Worm (Caenorhabditis elegans) whole organism, L1 larva: ENCODE data around the gene bath-23.

Source experiments
- C34B4.2 ChIP-seq: sonication (generic microtip); optimal IDR thresholded peaks from 2 replicates; lab custom pipeline; 2017; ENCODE audit warnings: mild to moderate bottlenecking, missing genetic modification characterization, missing compliant biosample characterization
- blmp-1 ChIP-seq: fragments of 150-350 bp; optimal IDR thresholded peaks from 2 replicates; lab custom pipeline; 2014; ENCODE audit warnings: missing biosample characterization, missing genetic modification characterization
- ceh-63 ChIP-seq: fragments of 200-800 bp; sonication (Bioruptor generic); optimal IDR thresholded peaks from 2 replicates; lab custom pipeline; 2018; ENCODE audit warnings: mild to moderate bottlenecking, missing genetic modification characterization, missing compliant biosample characterization
- ceh-8 ChIP-seq: fragments of 200-800 bp; sonication (Bioruptor generic); optimal IDR thresholded peaks from 2 replicates; lab custom pipeline; 2018; ENCODE audit warnings: mild to moderate bottlenecking, missing genetic modification characterization, moderate library complexity, missing compliant biosample characterization
- ceh-90 ChIP-seq: sonication (generic microtip); optimal IDR thresholded peaks from 2 replicates; lab custom pipeline; 2016; ENCODE audit warnings: missing genetic modification characterization, missing compliant biosample characterization
- dpl-1 ChIP-seq, 3 experiments: fragments of 150-350 bp in 2 of 3; sonication (generic microtip) in 1 of 3; optimal IDR thresholded peaks; 2 replicates each; lab custom pipeline; 2014 to 2017; ENCODE audit warnings: missing biosample characterization in 3 of 3, missing genetic modification characterization in 3 of 3, missing genetic modification reagents in 3 of 3
- efl-1 ChIP-seq, 4 experiments: fragments of 150-350 bp; optimal IDR thresholded peaks in 3 of 4; peaks in 1 of 4; 1 replicate in 1 of 4; 2 replicates in 3 of 4; lab custom pipeline; 2014; ENCODE audit warnings: missing biosample characterization in 2 of 4, missing genetic modification characterization in 2 of 4, missing genetic modification reagents in 2 of 4
- efl-3 ChIP-seq: fragments of 200-800 bp; sonication (Bioruptor generic); optimal IDR thresholded peaks from 2 replicates; lab custom pipeline; 2018; ENCODE audit warnings: mild to moderate bottlenecking, missing genetic modification characterization, missing compliant biosample characterization
- elt-3 ChIP-seq, 6 experiments: fragments of 150-350 bp in 1 of 6; sonication (generic microtip); optimal IDR thresholded peaks; 2 replicates each; lab custom pipeline; 2017 to 2018; ENCODE audit warnings: missing biosample characterization in 6 of 6, missing genetic modification characterization in 6 of 6, inconsistent platforms in 1 of 6
- ets-5 ChIP-seq: fragments of 200-800 bp; sonication (Bioruptor generic); IDR thresholded peaks from 2 replicates; pipeline ENCODE4 v1.3.6; 2022; ENCODE audit warnings: missing genetic modification characterization, missing compliant biosample characterization
- fkh-10 ChIP-seq: sonication (generic microtip); optimal IDR thresholded peaks from 2 replicates; lab custom pipeline; 2017; ENCODE audit warnings: missing biosample characterization, missing genetic modification reagents, missing genetic modification characterization
- fos-1 ChIP-seq: fragments of 150-350 bp; optimal IDR thresholded peaks from 2 replicates; lab custom pipeline; 2014; ENCODE audit warnings: missing biosample characterization, missing genetic modification characterization
- hpl-2 ChIP-seq: fragments of 150-350 bp; optimal IDR thresholded peaks from 2 replicates; lab custom pipeline; 2014; ENCODE audit warnings: missing biosample characterization, missing genetic modification reagents, missing genetic modification characterization
- lin-14 ChIP-seq: fragments of 200-800 bp; sonication (Bioruptor generic); optimal IDR thresholded peaks from 2 replicates; lab custom pipeline; 2018; ENCODE audit warnings: mild to moderate bottlenecking, missing genetic modification characterization, moderate library complexity, missing compliant biosample characterization
- lin-39 ChIP-seq: fragments of 150-350 bp; optimal IDR thresholded peaks from 2 replicates; lab custom pipeline; 2014; ENCODE audit warnings: missing biosample characterization, missing genetic modification reagents, missing genetic modification characterization
- mdl-1 ChIP-seq, 2 experiments: fragments of 150-350 bp; optimal IDR thresholded peaks; 2 replicates each; lab custom pipeline; 2014 to 2017; ENCODE audit warnings: missing biosample characterization in 2 of 2, missing genetic modification characterization in 2 of 2, inconsistent platforms in 1 of 2
- mep-1 ChIP-seq: fragments of 150-350 bp; optimal IDR thresholded peaks from 2 replicates; lab custom pipeline; 2014; ENCODE audit warnings: missing biosample characterization, missing genetic modification characterization
- nhr-19 ChIP-seq: fragments of 200-800 bp; sonication (Bioruptor generic); conservative IDR thresholded peaks from 2 replicates; pipeline ENCODE4 v1.3.6; 2022; ENCODE audit warnings: missing genetic modification characterization, missing compliant biosample characterization
- nhr-28 ChIP-seq: fragments of 150-350 bp; optimal IDR thresholded peaks from 2 replicates; lab custom pipeline; 2014; ENCODE audit warnings: missing biosample characterization, missing genetic modification characterization
- nhr-47 ChIP-seq: sonication (generic microtip); optimal IDR thresholded peaks from 2 replicates; lab custom pipeline; 2016; ENCODE audit warnings: mild to moderate bottlenecking, missing genetic modification characterization, moderate library complexity, missing compliant biosample characterization
- nhr-84 ChIP-seq: sonication (generic microtip); optimal IDR thresholded peaks from 2 replicates; lab custom pipeline; 2017; ENCODE audit warnings: missing biosample characterization, missing genetic modification characterization
- pax-3 ChIP-seq: fragments of 200-800 bp; sonication (Bioruptor generic); optimal IDR thresholded peaks from 2 replicates; lab custom pipeline; 2018; ENCODE audit warnings: mild to moderate bottlenecking, missing genetic modification characterization, moderate library complexity, missing compliant biosample characterization
- snu-23 ChIP-seq: sonication (generic microtip); optimal IDR thresholded peaks from 2 replicates; lab custom pipeline; 2016; ENCODE audit warnings: missing genetic modification characterization, missing compliant biosample characterization
- tbx-2 ChIP-seq: sonication (generic microtip); optimal IDR thresholded peaks from 2 replicates; lab custom pipeline; 2016; ENCODE audit warnings: missing genetic modification characterization, missing compliant biosample characterization
- vab-15 ChIP-seq: sonication (generic microtip); optimal IDR thresholded peaks from 2 replicates; lab custom pipeline; 2017; ENCODE audit warnings: missing genotype, mild to moderate bottlenecking, missing genetic modification characterization, missing compliant biosample characterization

The bath-23 gene

DNA sequence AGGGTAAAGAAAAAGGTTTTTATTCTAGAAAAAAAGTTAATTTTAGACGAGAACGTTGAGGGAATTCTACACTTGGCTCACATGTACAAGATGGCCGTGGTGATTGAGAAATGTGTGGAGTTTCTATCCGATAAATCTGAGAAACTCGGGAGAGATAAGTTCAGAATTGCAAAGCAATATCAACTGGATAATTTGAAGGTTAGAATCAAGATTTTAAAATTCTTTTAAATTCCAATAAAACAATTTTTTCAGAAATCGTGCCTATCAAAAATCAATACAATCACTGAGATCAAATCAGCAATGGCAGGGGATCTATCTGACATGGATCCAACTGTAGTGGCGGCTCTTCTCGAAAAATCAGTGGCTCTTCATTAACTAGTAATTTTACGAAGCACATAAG, 7.2 kb downstream of the bath-23 start, which contains the start of gene Y49F6C.2:
Gene Y49F6C.2, plus strand, starts transcription at position 301 of the 400 bp plus-strand sequence.
- TF ChIP-seq hpl-2 (GFP tag; lab: Kevin White, UChicago) (no peak), mep-1 (no peak), C34B4.2 (no peak), nhr-47 (tag; lab: Kevin White, UChicago) (no peak), nhr-19 (GFP tag; lab: Robert Waterston, UW) (no peak), ets-5 (GFP tag; lab: Robert Waterston, UW) (no peak), ceh-8 (GFP tag; lab: Kevin White, UChicago) (no peak), fos-1 (tag; lab: Kevin White, UChicago) (no peak)

- TF ChIP-seq elt-3 (tag; optimal IDR thresholded peaks at IDR 0.05; lab: Kevin White, UChicago) = no peak
- TF ChIP-seq, all 84 proteins: peak for 0
These were observed 10.4 kb downstream of the bath-23 start, which contains the start of gene T06D4.1 for ce11 chrII:3381510-3381909. T06D4.1 (plus strand) TSS chrII:3381830.

DNA sequence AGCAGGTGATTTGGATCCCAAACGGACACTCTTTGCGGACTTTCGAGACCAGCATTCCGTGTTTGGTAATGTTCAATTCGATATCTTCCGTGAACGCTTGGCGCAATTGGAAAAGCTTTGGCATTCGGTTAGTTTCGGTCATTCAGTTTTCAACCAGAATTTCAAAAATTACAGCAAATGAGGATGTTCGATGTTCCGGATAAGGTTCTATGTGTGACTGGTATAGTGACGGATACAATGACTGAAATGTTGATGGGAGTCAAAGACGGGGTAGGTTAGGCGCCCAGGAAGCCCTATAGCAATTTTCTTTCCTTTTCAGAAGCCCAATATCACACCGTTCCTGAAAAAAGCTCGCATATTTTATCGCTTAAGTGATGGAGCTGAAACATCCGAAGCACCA, 12.0 kb downstream of the bath-23 start:
- TF ChIP-seq vab-15 (tag; lab: Kevin White, UChicago) (no peak), nhr-84 (tag; lab: Kevin White, UChicago) (no peak), lin-14 (GFP tag; lab: Kevin White, UChicago) (no peak)

ce11 chrII:3385736-3386135, 14.6 kb downstream of the bath-23 start, which contains the start of gene T06D4.2:
T06D4.2 (minus strand) TSS chrII:3385905.
- no peak for TF ChIP-seq dpl-1 (GFP tag; optimal IDR thresholded peaks at IDR 0.05; lab: Kevin White, UChicago)
- TF ChIP-seq ceh-63 = no peak
- TF ChIP-seq pax-3 (tag; lab: Kevin White, UChicago) = no peak
- TF ChIP-seq hpl-2 (GFP tag; lab: Kevin White, UChicago) = no peak
- TF ChIP-seq, all 84 proteins: peak for 0

- TF ChIP-seq tbx-2 (no peak), blmp-1 (tag; lab: Kevin White, UChicago) (no peak), ceh-90 (tag; lab: Kevin White, UChicago) (no peak), snu-23 (no peak)
These were observed 16.4 kb downstream of the bath-23 start, which contains the start of gene T06D4.6 for ce11 chrII:3387503-3387902. T06D4.6 (minus strand) TSS chrII:3387603.

- TF ChIP-seq nhr-84 (tag; lab: Kevin White, UChicago) (no peak), tbx-2 (no peak), fkh-10 (GFP tag; lab: Kevin White, UChicago) (no peak), mdl-1 (tag; optimal IDR thresholded peaks at IDR 0.05; lab: Kevin White, UChicago) (no peak)
These were observed 24.4 kb downstream of the bath-23 start, which contains the start of gene nep-20 for ce11 chrII:3395484-3395883. nep-20 (minus strand) TSS chrII:3395584.

DNA sequence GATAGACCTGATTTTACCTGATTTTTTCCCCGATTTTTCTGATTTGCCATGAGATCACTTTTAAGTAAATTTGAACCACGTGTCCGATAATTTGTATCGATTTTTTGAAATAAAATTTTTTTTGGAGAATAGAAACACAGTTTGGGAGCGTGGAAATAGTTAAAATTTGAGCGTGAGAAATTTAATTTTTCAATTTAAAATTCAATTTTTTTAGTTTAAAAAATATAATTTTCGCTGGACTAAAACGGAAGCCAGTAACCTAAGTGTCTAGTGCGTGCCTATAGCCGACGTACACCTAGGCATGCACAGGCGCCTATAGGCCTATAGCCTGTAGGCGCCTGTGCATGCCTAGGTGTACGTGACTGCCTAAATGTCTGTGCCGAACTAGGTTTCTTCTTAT, 28.1 kb downstream of the bath-23 start, which contains the start of gene nep-9:
Gene nep-9, minus strand, starts transcription at position 101 of the 400 bp plus-strand sequence.
- TF ChIP-seq pax-3 (tag; lab: Kevin White, UChicago) (no peak), nhr-28 (no peak), efl-3 (GFP tag; lab: Kevin White, UChicago) (no peak), lin-39 (tag; lab: Kevin White, UChicago) (no peak), vab-15 (tag; lab: Kevin White, UChicago) (no peak), mep-1 (no peak)

DNA sequence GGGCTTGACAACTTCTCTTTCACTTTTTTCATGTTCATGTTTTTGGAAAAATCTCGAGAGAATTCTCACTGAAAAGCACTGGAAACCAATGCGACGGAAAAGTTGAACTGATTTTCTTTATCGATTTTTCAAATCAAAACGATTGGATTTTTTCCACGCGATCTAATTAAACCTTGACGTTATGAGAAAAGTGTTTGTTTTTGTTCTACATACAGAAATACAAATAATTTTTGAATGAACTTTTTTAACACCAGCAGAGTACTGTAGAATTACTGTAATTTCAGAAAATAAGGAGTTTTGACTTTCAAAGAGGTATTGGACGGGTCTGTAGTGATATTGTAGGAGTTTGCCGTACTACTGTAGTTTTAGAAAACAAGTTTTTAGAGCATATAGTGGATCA, 31.7 kb downstream of the bath-23 start, which contains the start of gene nep-10:
Gene nep-10, minus strand, starts transcription at position 101 of the 400 bp plus-strand sequence.
- TF ChIP-seq efl-1 (optimal IDR thresholded peaks at IDR 0.05; lab: Kevin White, UChicago) (no peak), efl-1 (GFP tag; optimal IDR thresholded peaks at IDR 0.05 in 1 of 2; lab: Kevin White, UChicago) (peak in 1 of 2 experiments; percentile 79), ets-5 (GFP tag; lab: Robert Waterston, UW) (no peak)
